Worm (Caenorhabditis elegans) whole organism, L2 larva: Measurements from ENCODE around the gene Y62H9A.15.

Experiments used
- C34F6.9 ChIP-seq: fragments of 150-350 bp; optimal IDR thresholded peaks from 2 replicates; lab custom pipeline; 2014; ENCODE audit warnings: missing biosample characterization, missing genetic modification characterization
- F13H6.1 ChIP-seq: sonication (generic microtip); optimal IDR thresholded peaks from 2 replicates; lab custom pipeline; 2016; ENCODE audit warnings: missing genetic modification characterization, missing compliant biosample characterization
- R02D3.7 ChIP-seq: fragments of 150-350 bp; optimal IDR thresholded peaks from 2 replicates; lab custom pipeline; 2014; ENCODE audit warnings: missing biosample characterization, missing genetic modification characterization
- ZK546.5 ChIP-seq: sonication (generic microtip); optimal IDR thresholded peaks from 2 replicates; lab custom pipeline; 2017; ENCODE audit warnings: missing biosample characterization, missing genetic modification characterization
- alr-1 ChIP-seq: fragments of 150-350 bp; optimal IDR thresholded peaks from 2 replicates; lab custom pipeline; 2014; ENCODE audit warnings: missing biosample characterization, missing genetic modification characterization
- ama-1 ChIP-seq: fragments of 150-350 bp; optimal IDR thresholded peaks from 2 replicates; lab custom pipeline; 2018; ENCODE audit warnings: inconsistent platforms
- blmp-1 ChIP-seq: sonication (generic microtip); optimal IDR thresholded peaks from 2 replicates; lab custom pipeline; 2017; ENCODE audit warnings: missing genetic modification characterization, mild to moderate bottlenecking, missing compliant biosample characterization, antibody characterized with exemption, moderate library complexity; ENCODE audit not compliant: insufficient read depth
- ceh-16 ChIP-seq: fragments of 150-350 bp; optimal IDR thresholded peaks from 2 replicates; lab custom pipeline; 2014; ENCODE audit warnings: missing biosample characterization, missing genetic modification characterization
- ceh-82 ChIP-seq: fragments of 150-350 bp; optimal IDR thresholded peaks from 2 replicates; lab custom pipeline; 2014; ENCODE audit warnings: missing biosample characterization, missing genetic modification characterization
- crh-2 ChIP-seq: sonication (generic microtip); optimal IDR thresholded peaks from 2 replicates; lab custom pipeline; 2017; ENCODE audit warnings: missing biosample characterization, missing genetic modification characterization
- dmd-4 ChIP-seq: sonication (generic microtip); optimal IDR thresholded peaks from 2 replicates; lab custom pipeline; 2017; ENCODE audit warnings: missing biosample characterization, missing genetic modification characterization
- egl-27 ChIP-seq: sonication (generic microtip); optimal IDR thresholded peaks from 3 replicates; lab custom pipeline; 2017; ENCODE audit warnings: missing biosample characterization, missing genetic modification reagents, missing genetic modification characterization
- elt-1 ChIP-seq: fragments of 150-350 bp; optimal IDR thresholded peaks from 2 replicates; lab custom pipeline; 2014; ENCODE audit warnings: missing biosample characterization, missing genetic modification characterization
- elt-3 ChIP-seq: sonication (generic microtip); optimal IDR thresholded peaks from 2 replicates; lab custom pipeline; 2017; ENCODE audit warnings: missing biosample characterization, missing genetic modification characterization
- fos-1 ChIP-seq: fragments of 150-350 bp; optimal IDR thresholded peaks from 2 replicates; lab custom pipeline; 2014; ENCODE audit warnings: missing biosample characterization, missing genetic modification characterization
- lin-11 ChIP-seq: fragments of 150-350 bp; sonication (generic microtip); optimal IDR thresholded peaks from 2 replicates; lab custom pipeline; 2014; ENCODE audit warnings: missing biosample characterization, missing genetic modification characterization, inconsistent platforms, mixed read lengths
- lin-13 ChIP-seq: fragments of 150-350 bp; optimal IDR thresholded peaks from 2 replicates; lab custom pipeline; 2014; ENCODE audit warnings: missing biosample characterization, missing genetic modification reagents, missing genetic modification characterization
- lin-39 ChIP-seq: fragments of 150-350 bp; optimal IDR thresholded peaks from 2 replicates; lab custom pipeline; 2014; ENCODE audit warnings: missing biosample characterization, missing genetic modification reagents, missing genetic modification characterization
- mab-5 ChIP-seq: fragments of 150-350 bp; optimal IDR thresholded peaks from 2 replicates; lab custom pipeline; 2014; ENCODE audit warnings: missing biosample characterization, missing genetic modification characterization
- mbf-1 ChIP-seq: sonication (generic microtip); optimal IDR thresholded peaks from 2 replicates; lab custom pipeline; 2017; ENCODE audit warnings: missing biosample characterization, missing genetic modification characterization
- mdl-1 ChIP-seq, 2 experiments: fragments of 150-350 bp in 1 of 2; sonication (generic microtip) in 1 of 2; optimal IDR thresholded peaks; 2 replicates each; lab custom pipeline; 2017; ENCODE audit warnings: missing biosample characterization in 2 of 2, missing genetic modification characterization in 2 of 2
- nhr-129 ChIP-seq: fragments of 150-350 bp; optimal IDR thresholded peaks from 2 replicates; lab custom pipeline; 2014; ENCODE audit warnings: missing biosample characterization, missing genetic modification characterization
- nhr-23 ChIP-seq: fragments of 150-350 bp; optimal IDR thresholded peaks from 2 replicates; lab custom pipeline; 2014; ENCODE audit warnings: missing biosample characterization, missing genetic modification reagents, missing genetic modification characterization
- nhr-25 ChIP-seq: fragments of 150-350 bp; sonication (generic microtip); optimal IDR thresholded peaks from 3 replicates; lab custom pipeline; 2014; ENCODE audit warnings: missing biosample characterization, missing genetic modification characterization
- nhr-6 ChIP-seq: fragments of 150-350 bp; optimal IDR thresholded peaks from 2 replicates; lab custom pipeline; 2014; ENCODE audit warnings: missing biosample characterization, missing genetic modification characterization
- nhr-77 ChIP-seq: fragments of 150-350 bp; optimal IDR thresholded peaks from 2 replicates; lab custom pipeline; 2014; ENCODE audit warnings: missing biosample characterization, missing genetic modification characterization
- peb-1 ChIP-seq: fragments of 150-350 bp; optimal IDR thresholded peaks from 2 replicates; lab custom pipeline; 2014; ENCODE audit warnings: missing biosample characterization, missing genetic modification characterization
- skn-1 ChIP-seq: sonication (generic microtip); optimal IDR thresholded peaks from 2 replicates; lab custom pipeline; 2017; ENCODE audit warnings: missing biosample characterization, missing genetic modification characterization
- sma-3 ChIP-seq: sonication (generic microtip); optimal IDR thresholded peaks from 2 replicates; lab custom pipeline; 2016; ENCODE audit warnings: missing genetic modification reagents, missing genetic modification characterization, missing compliant biosample characterization
- sma-9 ChIP-seq, 2 experiments: fragments of 150-350 bp in 1 of 2; sonication (generic microtip) in 1 of 2; optimal IDR thresholded peaks; 2 replicates each; lab custom pipeline; 2014 to 2016; ENCODE audit warnings: missing genetic modification characterization in 2 of 2, mild to moderate bottlenecking in 1 of 2, missing biosample characterization in 1 of 2, missing compliant biosample characterization in 1 of 2, missing genetic modification reagents in 1 of 2, moderate library complexity in 1 of 2
- unc-39 ChIP-seq: fragments of 150-350 bp; optimal IDR thresholded peaks from 2 replicates; lab custom pipeline; 2014; ENCODE audit warnings: missing biosample characterization, missing genetic modification characterization
- unc-55 ChIP-seq: fragments of 150-350 bp; sonication (generic microtip); optimal IDR thresholded peaks from 3 replicates; lab custom pipeline; 2014; ENCODE audit warnings: missing biosample characterization, missing genetic modification reagents, missing genetic modification characterization
- ztf-1 ChIP-seq: fragments of 200-800 bp; sonication (Bioruptor generic); conservative IDR thresholded peaks from 2 replicates; pipeline ENCODE4 v1.3.6; 2022; ENCODE audit warnings: missing genetic modification characterization, missing compliant biosample characterization
- ztf-11 ChIP-seq: sonication (generic microtip); optimal IDR thresholded peaks from 2 replicates; lab custom pipeline; 2017; ENCODE audit warnings: missing biosample characterization, missing genetic modification characterization
- ztf-4 ChIP-seq: fragments of 150-350 bp; optimal IDR thresholded peaks from 2 replicates; lab custom pipeline; 2014; ENCODE audit warnings: missing biosample characterization, missing genetic modification characterization

Gene Y62H9A.15

DNA sequence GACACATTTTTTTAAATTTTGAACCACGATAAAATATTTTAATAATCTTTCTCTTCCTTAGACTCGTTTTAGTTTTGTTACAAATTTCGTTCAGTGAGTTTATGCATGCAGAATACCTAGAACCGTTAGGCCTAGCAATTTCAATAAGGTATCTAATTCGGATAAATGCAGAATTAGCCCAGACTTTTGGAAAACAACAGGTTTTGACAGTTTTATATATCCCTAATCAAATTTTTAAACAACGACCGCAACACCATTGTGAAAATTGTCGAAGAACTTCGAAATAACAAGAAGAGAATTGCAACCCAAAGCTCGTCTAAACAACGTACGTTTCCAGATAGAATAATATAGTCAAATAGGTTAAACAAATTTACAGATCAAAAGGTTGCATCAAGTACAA, 8.0 kb upstream of the Y62H9A.15 start, which contains the start of gene Y62H9A.16:
TSS of gene Y62H9A.16 (plus strand) at position 301 of the 400 bp plus-strand sequence.
- TF ChIP-seq sma-3 (GFP tag; lab: Kevin White, UChicago): no peak
- no peak for TF ChIP-seq elt-1 (tag; lab: Kevin White, UChicago)
- TF ChIP-seq nhr-23 (tag; lab: Kevin White, UChicago): no peak
- no peak for TF ChIP-seq peb-1 (tag; lab: Kevin White, UChicago)

DNA sequence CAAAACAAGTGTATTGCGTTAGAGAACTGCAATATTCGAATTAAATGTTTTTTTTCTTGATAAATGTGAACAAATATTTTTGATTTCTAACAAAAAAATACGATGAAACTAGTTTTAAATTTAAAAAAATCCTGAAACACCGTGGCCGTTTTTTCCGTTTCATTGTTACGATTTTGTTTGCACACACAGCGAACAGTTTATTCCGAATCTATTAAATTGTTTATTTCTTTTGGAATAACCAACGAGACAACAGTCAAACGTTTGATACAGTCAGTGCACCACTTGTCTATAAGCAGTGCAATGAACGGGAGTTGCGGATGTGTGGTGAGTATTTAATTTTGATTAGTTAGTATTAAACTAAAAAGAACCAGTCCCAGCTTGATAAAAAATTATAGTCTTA, 6.8 kb upstream of the Y62H9A.15 start, which contains the start of gene Y62H9A.13:
TSS of gene Y62H9A.13 (plus strand) at position 301 of the 400 bp plus-strand sequence.
- TF ChIP-seq nhr-25 (tag; lab: Kevin White, UChicago) (no peak), C34F6.9 (tag; lab: Kevin White, UChicago) (no peak), R02D3.7 (no peak), unc-39 (tag; lab: Kevin White, UChicago) (no peak), mbf-1 (tag; lab: Kevin White, UChicago) (no peak), ama-1 (no peak), sma-3 (GFP tag; lab: Kevin White, UChicago) (no peak), lin-39 (tag; lab: Kevin White, UChicago) (no peak), ztf-4 (tag; lab: Kevin White, UChicago) (no peak), ZK546.5 (no peak), ceh-16 (no peak), elt-3 (tag; lab: Kevin White, UChicago) (no peak), ztf-11 (tag; lab: Kevin White, UChicago) (no peak), nhr-6 (tag; lab: Kevin White, UChicago) (no peak), lin-11 (tag; lab: Kevin White, UChicago) (no peak), nhr-129 (tag; lab: Kevin White, UChicago) (no peak), unc-55 (GFP tag; lab: Kevin White, UChicago) (no peak), skn-1 (no peak)

DNA sequence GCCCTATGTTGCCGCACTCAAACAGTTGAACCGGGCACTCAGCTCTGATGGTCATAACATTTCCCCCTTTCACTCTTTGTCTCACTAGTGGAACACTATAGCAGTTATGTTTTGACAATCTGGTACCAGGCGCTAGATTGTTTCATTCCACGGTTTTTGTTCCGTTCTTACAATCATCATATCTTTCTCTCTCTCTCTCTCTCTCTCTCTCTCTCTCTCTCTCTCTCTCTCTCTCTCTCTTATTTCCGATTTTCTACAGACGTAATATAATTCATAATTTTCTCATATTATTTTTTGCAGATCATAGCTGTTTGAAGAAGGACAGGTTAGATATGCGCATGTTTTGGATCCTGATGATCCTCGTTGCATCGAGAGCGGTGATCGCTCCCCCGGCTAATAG, 3.9 kb upstream of the Y62H9A.15 start, which contains the start of gene Y62H9A.12:
TSS of gene Y62H9A.12 (plus strand) at position 301 of the 400 bp plus-strand sequence.
- no peak for TF ChIP-seq ztf-1
- TF ChIP-seq F13H6.1 (tag; lab: Kevin White, UChicago): no peak
- no peak for TF ChIP-seq elt-3 (tag; lab: Kevin White, UChicago)

DNA sequence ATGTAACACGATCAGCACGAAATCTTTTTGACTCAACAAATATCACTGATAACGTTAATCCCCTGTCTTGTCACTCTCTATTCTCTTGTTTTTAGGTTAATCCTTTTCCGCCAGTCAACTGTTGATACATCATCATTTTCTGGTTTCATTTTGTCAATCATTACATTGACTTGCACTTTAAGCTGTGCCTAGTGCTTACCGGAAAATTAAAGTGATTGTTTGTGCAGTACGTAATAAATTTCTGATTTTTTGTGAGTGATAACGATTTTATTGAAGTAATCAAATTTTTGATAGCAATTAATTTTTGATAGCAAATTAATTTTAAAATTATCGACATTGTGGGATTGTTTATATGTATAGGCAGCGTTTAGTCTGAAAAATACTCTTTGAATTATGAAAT, 777 bp downstream of the Y62H9A.15 start:
- TF ChIP-seq mdl-1 (tag; optimal IDR thresholded peaks at IDR 0.05; lab: Kevin White, UChicago) (no peak), fos-1 (tag; lab: Kevin White, UChicago) (peak; percentile 74), skn-1 (peak; percentile 57), F13H6.1 (tag; lab: Kevin White, UChicago) (no peak)
- TF ChIP-seq, all 48 proteins: peak for 2

DNA sequence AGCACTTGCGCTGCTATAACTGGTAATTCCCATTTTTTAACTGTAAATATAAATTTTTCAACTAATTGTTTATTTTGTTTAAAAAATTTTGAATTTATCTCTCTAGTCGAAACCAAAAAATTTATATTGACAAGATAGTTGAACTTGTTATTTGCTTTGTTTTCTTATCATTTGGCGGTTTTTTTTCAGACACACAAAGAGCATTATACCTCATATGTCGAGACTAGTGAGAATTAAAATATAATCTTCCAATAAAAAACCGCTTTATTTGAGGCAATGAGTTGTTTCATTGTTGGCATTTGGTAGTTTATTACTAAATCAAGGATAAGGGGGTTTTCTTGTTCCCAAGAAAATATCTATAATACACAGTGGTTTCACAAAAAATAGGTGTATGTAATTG, 1.7 kb downstream of the Y62H9A.15 start:
- TF ChIP-seq peb-1 (tag; lab: Kevin White, UChicago) (no peak), ceh-82 (tag; lab: Kevin White, UChicago) (no peak), nhr-77 (tag; lab: Kevin White, UChicago) (no peak), blmp-1 (tag; lab: Kevin White, UChicago) (no peak), ceh-16 (no peak), lin-13 (GFP tag; lab: Kevin White, UChicago) (no peak), egl-27 (no peak), R02D3.7 (no peak), crh-2 (tag; lab: Kevin White, UChicago) (no peak), C34F6.9 (tag; lab: Kevin White, UChicago) (no peak), dmd-4 (tag; lab: Kevin White, UChicago) (no peak), alr-1 (tag; lab: Kevin White, UChicago) (no peak), ZK546.5 (no peak), nhr-6 (tag; lab: Kevin White, UChicago) (no peak), mdl-1 (tag; optimal IDR thresholded peaks at IDR 0.05; lab: Kevin White, UChicago) (no peak), sma-9 (GFP tag; optimal IDR thresholded peaks at IDR 0.05; lab: Kevin White, UChicago) (no peak), sma-9 (tag; optimal IDR thresholded peaks at IDR 0.05; lab: Kevin White, UChicago) (no peak), lin-39 (tag; lab: Kevin White, UChicago) (no peak), elt-1 (tag; lab: Kevin White, UChicago) (no peak), lin-11 (tag; lab: Kevin White, UChicago) (no peak), mab-5 (tag; lab: Kevin White, UChicago) (no peak)
